Worm (Caenorhabditis elegans): ENCODE measurements around the gene Y73C8C.3.

The Y73C8C.3 gene

DNA sequence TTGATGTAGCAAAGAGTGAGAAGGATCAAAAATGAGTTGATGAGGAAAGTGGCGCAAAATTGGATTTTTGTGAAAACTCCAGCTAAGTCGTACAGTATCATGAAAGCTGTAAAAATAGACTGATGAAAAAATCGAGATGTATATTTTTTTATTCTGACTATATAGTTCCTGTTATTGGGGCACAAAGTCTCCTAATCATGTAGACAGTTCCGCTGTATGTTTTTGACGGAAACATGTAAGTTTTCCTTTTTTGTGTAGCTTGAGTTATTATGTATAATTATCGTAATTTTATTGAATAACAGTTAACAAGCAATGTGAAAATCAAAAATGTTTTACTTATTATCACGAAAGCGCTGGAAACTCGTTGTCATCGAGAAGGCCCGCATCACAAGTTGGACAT lies 7.6 kb upstream of the Y73C8C.3 start, which contains the start of gene str-68:
Gene str-68 (minus strand): TSS at position 101 of the 400 bp plus-strand sequence.
- no peak for TF ChIP-seq dpl-1 (GFP tag; optimal IDR thresholded peaks at IDR 0.05)
- no peak for TF ChIP-seq unc-30 (tag; optimal IDR thresholded peaks at IDR 0.05)
- no peak for TF ChIP-seq unc-86 (tag; optimal IDR thresholded peaks at IDR 0.05)
- no peak for TF ChIP-seq efl-1 (optimal IDR thresholded peaks at IDR 0.05)
- TF ChIP-seq efl-1 (GFP tag; optimal IDR thresholded peaks at IDR 0.05 in 1 of 2), result no peak
- TF ChIP-seq jun-1 (tag; optimal IDR thresholded peaks at IDR 0.05), result no peak
- no peak for TF ChIP-seq zag-1 (tag; optimal IDR thresholded peaks at IDR 0.05)
- TF ChIP-seq lin-13 (GFP tag; optimal IDR thresholded peaks at IDR 0.05), result no peak
- no peak for TF ChIP-seq lsy-2 (tag; optimal IDR thresholded peaks at IDR 0.05)
- no peak for TF ChIP-seq C04F5.9 (tag; optimal IDR thresholded peaks at IDR 0.05)
- no peak for TF ChIP-seq nhr-84 (tag; optimal IDR thresholded peaks at IDR 0.05)
- TF ChIP-seq C16A3.4 (tag; optimal IDR thresholded peaks at IDR 0.05), result no peak
- TF ChIP-seq mep-1 (tag; optimal IDR thresholded peaks at IDR 0.05), result no peak
- no peak for TF ChIP-seq ceh-63 (GFP tag; optimal IDR thresholded peaks at IDR 0.05)
- no peak for TF ChIP-seq dsc-1 (tag; optimal IDR thresholded peaks at IDR 0.05)
- TF ChIP-seq hlh-17 (GFP tag; optimal IDR thresholded peaks at IDR 0.05; ENCODE audit: borderline replicate concordance), result no peak
- TF ChIP-seq nhr-47 (tag; optimal IDR thresholded peaks at IDR 0.05), result no peak

DNA sequence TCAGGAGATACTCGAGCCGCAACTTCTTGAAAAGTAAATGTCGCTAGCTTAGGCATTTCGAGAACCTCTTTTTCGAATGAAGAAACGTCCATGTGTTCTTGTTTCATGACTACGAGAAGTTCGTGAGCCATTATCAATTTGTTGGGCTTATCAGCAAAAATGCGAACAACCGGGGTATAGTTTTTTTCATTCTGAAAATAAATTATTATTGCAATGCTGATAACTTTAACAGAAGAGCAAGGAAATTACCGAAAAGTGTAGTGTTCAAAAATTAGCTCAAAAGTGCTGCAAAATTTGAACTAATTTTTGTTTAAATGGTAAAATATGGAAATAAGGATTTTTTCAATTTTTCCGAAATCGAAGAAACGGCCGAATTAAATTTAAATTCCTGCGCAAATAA lies 2.9 kb upstream of the Y73C8C.3 start:
- no peak for TF ChIP-seq vab-15 (tag; optimal IDR thresholded peaks at IDR 0.05)
- no peak for TF ChIP-seq nhr-84 (tag; optimal IDR thresholded peaks at IDR 0.05)
- no peak for TF ChIP-seq nhr-90 (tag; optimal IDR thresholded peaks at IDR 0.05; ENCODE audit: poor library complexity)
- TF ChIP-seq pqm-1 (tag; optimal IDR thresholded peaks at IDR 0.05), result no peak
- no peak for TF ChIP-seq mef-2 (tag; optimal IDR thresholded peaks at IDR 0.05)
- TF ChIP-seq ceh-82 (tag; optimal IDR thresholded peaks at IDR 0.05), result no peak
- TF ChIP-seq unc-98 (GFP tag; IDR thresholded peaks at IDR 0.05), result no peak
- no peak for TF ChIP-seq nhr-47 (tag; optimal IDR thresholded peaks at IDR 0.05)
- no peak for TF ChIP-seq zip-4 (GFP tag; optimal IDR thresholded peaks at IDR 0.05)
- TF ChIP-seq dsc-1 (tag; optimal IDR thresholded peaks at IDR 0.05), result no peak
- no peak for TF ChIP-seq sptf-1 (tag; optimal IDR thresholded peaks at IDR 0.05)
- no peak for TF ChIP-seq elt-2 (tag; optimal IDR thresholded peaks at IDR 0.05)
- TF ChIP-seq nhr-20 (tag; optimal IDR thresholded peaks at IDR 0.05), result no peak
- TF ChIP-seq aha-1 (tag; optimal IDR thresholded peaks at IDR 0.05), result no peak
- no peak for TF ChIP-seq ceh-88 (GFP tag; IDR thresholded peaks at IDR 0.05)
- TF ChIP-seq hlh-4 (tag; optimal IDR thresholded peaks at IDR 0.05), result no peak
- TF ChIP-seq hpl-2 (GFP tag; optimal IDR thresholded peaks at IDR 0.05), result no peak
- TF ChIP-seq ztf-11 (tag; optimal IDR thresholded peaks at IDR 0.05), result no peak

DNA sequence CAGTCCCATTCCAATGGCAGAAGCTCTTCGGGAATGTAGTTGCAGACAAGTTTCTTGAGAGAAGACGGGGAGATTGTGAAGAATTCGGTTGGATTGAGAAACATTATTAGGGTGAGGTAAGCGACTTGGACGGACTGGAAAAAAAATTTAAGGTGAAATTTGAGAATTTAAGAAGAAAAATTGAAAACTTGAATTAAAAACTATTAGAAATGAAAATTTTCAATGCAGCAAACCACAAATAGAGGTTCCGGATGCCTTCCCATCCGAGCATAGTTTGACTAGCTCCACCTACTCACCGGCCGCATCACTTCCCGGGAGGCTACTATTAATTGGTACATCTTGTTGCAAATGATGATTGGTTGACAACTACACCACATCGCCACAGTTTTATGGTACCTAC lies 1.3 kb upstream of the Y73C8C.3 start, which contains the start of gene Y73C8C.8:
Gene Y73C8C.8 (minus strand): TSS at position 101 of the 400 bp plus-strand sequence.
- TF ChIP-seq unc-130 (tag; optimal IDR thresholded peaks at IDR 0.05) (no peak), fkh-4 (tag; optimal IDR thresholded peaks at IDR 0.05; ENCODE audit: borderline replicate concordance) (no peak), nhr-28 (tag; optimal IDR thresholded peaks at IDR 0.05) (no peak), nhr-12 (tag; optimal IDR thresholded peaks at IDR 0.05) (no peak), lin-14 (GFP tag; optimal IDR thresholded peaks at IDR 0.05) (no peak), pag-3 (tag; optimal IDR thresholded peaks at IDR 0.05; ENCODE audit: borderline replicate concordance, insufficient read depth) (no peak), lin-35 (GFP tag; optimal IDR thresholded peaks at IDR 0.05) (no peak), nhr-20 (tag; optimal IDR thresholded peaks at IDR 0.05) (no peak), grh-1 (GFP tag; IDR thresholded peaks at IDR 0.05) (no peak), ceh-88 (GFP tag; IDR thresholded peaks at IDR 0.05) (no peak), nhr-90 (tag; optimal IDR thresholded peaks at IDR 0.05; ENCODE audit: poor library complexity) (no peak), dpl-1 (GFP tag; optimal IDR thresholded peaks at IDR 0.05) (no peak), efl-1 (optimal IDR thresholded peaks at IDR 0.05) (no peak), efl-1 (GFP tag; optimal IDR thresholded peaks at IDR 0.05 in 1 of 2) (no peak), nhr-85 (tag) (no peak), hlh-4 (tag; optimal IDR thresholded peaks at IDR 0.05) (no peak), alr-1 (tag; optimal IDR thresholded peaks at IDR 0.05; ENCODE audit: borderline replicate concordance) (no peak), hlh-17 (GFP tag; optimal IDR thresholded peaks at IDR 0.05; ENCODE audit: borderline replicate concordance) (no peak), ama-1 (optimal IDR thresholded peaks at IDR 0.05) (no peak), lin-15B (tag; optimal IDR thresholded peaks at IDR 0.05) (no peak)
